Fruit fly (Drosophila melanogaster) Kc167 (cell line): Measurements from ENCODE around the gene lft.
A peak's percentile ranks its signal among the peaks of the same experiment; 100 is the strongest.

ENCODE experiments used
- h ChIP-seq: fragments of >200 bp; optimal IDR thresholded peaks from 3 replicates; lab custom pipeline; 2018; ENCODE audit warnings: missing external identifiers
- insv ChIP-seq: fragments of >200 bp; optimal IDR thresholded peaks from 3 replicates; lab custom pipeline; 2018; ENCODE audit warnings: missing external identifiers
- psq ChIP-seq: fragments of >200 bp; optimal IDR thresholded peaks from 2 replicates; lab custom pipeline; 2017; ENCODE audit warnings: missing external identifiers
- ttk ChIP-seq: sonication (Bioruptor generic); optimal IDR thresholded peaks from 2 replicates; lab custom pipeline; 2017; ENCODE audit warnings: missing external identifiers

- TF ChIP-seq ttk (lab: Kevin White, UChicago) (no peak), psq (peak; percentile 31), h (lab: Kevin White, UChicago) (no peak), insv (no peak)
Observed at dm6 chr2L:10396488-10396824, 32.2 kb downstream of the lft start, which contains the start of gene Cnot4.
